Fruit fly (Drosophila melanogaster): ENCODE measurements around the gene CG6118.

The CG6118 gene

dm6 chr3R:15374397-15374796, 60.1 kb downstream of the CG6118 start, which contains the start of gene Rbp:
TSS of gene Rbp (plus strand) at chr3R:15374635.
- no peak for TF ChIP-seq noc (tag; optimal IDR thresholded peaks at IDR 0.05)

dm6 chr3R:15371833-15372232, 62.7 kb downstream of the CG6118 start, which contains the start of the genes Ccm3 and CG6136:
TSS of gene Ccm3 (plus strand) at chr3R:15371957.
TSS of gene CG6136 (minus strand) at chr3R:15372212.
- peak; percentile 52 for TF ChIP-seq noc (tag; optimal IDR thresholded peaks at IDR 0.05)
